Fruit fly (Drosophila melanogaster): Measurements from ENCODE around the gene CG6962.

DNA sequence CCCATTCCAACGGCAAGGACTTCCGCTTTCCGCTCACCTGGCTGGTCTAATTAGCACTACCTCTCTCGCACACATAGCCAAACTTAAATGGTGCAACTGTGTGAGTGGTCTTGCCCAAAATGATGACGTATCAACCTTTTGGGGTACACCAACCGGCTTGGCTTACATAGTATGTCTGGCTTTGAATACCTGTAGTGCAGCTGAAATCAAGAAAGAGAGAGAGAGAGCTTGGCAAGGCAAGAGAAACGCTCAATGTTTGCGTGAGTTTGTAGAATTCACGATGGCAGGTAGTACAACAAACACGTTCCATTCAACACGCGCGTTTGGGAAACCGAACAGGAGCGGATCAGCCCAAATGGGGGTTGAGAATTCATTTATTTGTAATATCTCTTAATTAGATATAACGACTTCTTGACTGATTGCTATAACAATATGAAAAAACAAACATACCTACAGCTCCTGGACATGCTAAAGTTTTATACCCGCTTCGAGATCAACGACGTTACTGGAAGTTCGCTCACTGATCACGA is 5.8 kb upstream of the CG6962 start:
- peak; percentile 33 for TF ChIP-seq tj (GFP tag; optimal IDR thresholded peaks at IDR 0.05)
- TF ChIP-seq kay (GFP tag; ENCODE audit: borderline replicate concordance) = no peak
- no peak for TF ChIP-seq CG33017 (tag; optimal IDR thresholded peaks at IDR 0.05)
- TF ChIP-seq CG14711 (tag; optimal IDR thresholded peaks at IDR 0.05) = peak; percentile 6
- no peak for TF ChIP-seq Hr96 (GFP tag; optimal IDR thresholded peaks at IDR 0.05)
- no peak for TF ChIP-seq Crg-1 (GFP tag; optimal IDR thresholded peaks at IDR 0.05)
- TF ChIP-seq cic (GFP tag; optimal IDR thresholded peaks at IDR 0.05) = peak; percentile 32
- no peak for TF ChIP-seq CG7101 (tag; optimal IDR thresholded peaks at IDR 0.05)
